Worm (Caenorhabditis elegans): ENCODE results near the gene gipc-2.

DNA sequence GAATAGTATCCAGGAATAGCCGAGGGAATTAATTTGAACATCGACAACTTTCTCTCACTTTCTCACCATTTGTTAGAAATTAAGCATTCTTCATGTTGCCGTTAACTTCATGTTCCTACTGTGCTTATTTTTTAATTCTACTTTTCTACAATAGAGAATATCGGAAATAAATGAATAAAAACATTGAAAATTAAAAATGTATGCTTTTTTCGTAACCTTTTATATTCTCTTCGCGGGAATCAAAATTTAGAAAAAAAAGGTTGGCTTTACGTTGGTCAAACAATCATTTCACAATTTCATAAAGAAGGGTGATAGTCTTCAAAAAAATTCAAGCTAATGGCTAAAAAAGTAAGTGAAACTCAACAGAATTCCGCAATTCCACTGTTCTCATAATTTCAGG lies 48.4 kb upstream of the gipc-2 start, which contains the start of gene W01B6.5:
- no peak for TF ChIP-seq F13H6.1 (tag; optimal IDR thresholded peaks at IDR 0.05)
- TF ChIP-seq ceh-31 (tag; optimal IDR thresholded peaks at IDR 0.05), result no peak
- TF ChIP-seq madf-2 (tag; optimal IDR thresholded peaks at IDR 0.05), result no peak

Measured in whole organism, late embryonic.